Fruit fly (Drosophila melanogaster) whole organism, embryonic: Measurements from ENCODE around the gene CG6295.

Experiments used
- Ada2b ChIP-seq: fragments of 200-800 bp; sonication (Bioruptor generic); IDR thresholded peaks from 2 replicates; pipeline ENCODE4 v1.3.6; 2022; ENCODE audit warnings: missing biosample characterization, missing genetic modification characterization
- Aef1 ChIP-seq: fragments of 200-800 bp; sonication (Bioruptor generic); IDR thresholded peaks from 3 replicates; pipeline ENCODE4 v1.3.6; 2022; ENCODE audit warnings: missing biosample characterization, missing genetic modification characterization
- Atf6 ChIP-seq: fragments of 200-800 bp; sonication (Bioruptor generic); IDR thresholded peaks from 2 replicates; pipeline ENCODE4 v1.3.6; 2022; ENCODE audit warnings: missing biosample characterization, missing genetic modification characterization
- B-H1 ChIP-seq: fragments of 200-800 bp; sonication (Bioruptor generic); IDR thresholded peaks from 3 replicates; pipeline ENCODE4 v1.3.6; 2022; ENCODE audit warnings: missing biosample characterization, missing genetic modification characterization
- BtbVII ChIP-seq: fragments of 200-800 bp; sonication (Bioruptor generic); optimal IDR thresholded peaks from 3 replicates; lab custom pipeline; 2017; ENCODE audit warnings: missing biosample characterization, mild to moderate bottlenecking, missing genetic modification characterization
- CG11456 ChIP-seq: fragments of 200-800 bp; sonication (Bioruptor generic); IDR thresholded peaks from 3 replicates; pipeline ENCODE4 v1.3.6; 2022; ENCODE audit warnings: missing biosample characterization, missing genetic modification characterization
- CG11696 ChIP-seq: fragments of 200-800 bp; sonication (Bioruptor generic); IDR thresholded peaks from 2 replicates; pipeline ENCODE4 v1.3.6; 2022; ENCODE audit warnings: missing biosample characterization, missing genetic modification characterization
- CG12155 ChIP-seq: fragments of 200-800 bp; sonication (Bioruptor generic); optimal IDR thresholded peaks from 3 replicates; lab custom pipeline; 2016; ENCODE audit warnings: missing biosample characterization, missing genetic modification characterization
- CG12659 ChIP-seq: fragments of 200-800 bp; sonication (Bioruptor generic); optimal IDR thresholded peaks from 3 replicates; lab custom pipeline; 2017; ENCODE audit warnings: mild to moderate bottlenecking, missing biosample characterization, missing genetic modification reagents, missing genetic modification characterization
- CG12769 ChIP-seq: fragments of 200-800 bp; sonication (Bioruptor generic); optimal IDR thresholded peaks from 2 replicates; lab custom pipeline; 2019; ENCODE audit warnings: missing biosample characterization, mild to moderate bottlenecking, missing genetic modification characterization, moderate library complexity
- CG13296 ChIP-seq: fragments of 200-800 bp; sonication (Bioruptor generic); optimal IDR thresholded peaks from 3 replicates; lab custom pipeline; 2018; ENCODE audit warnings: missing biosample characterization, mild to moderate bottlenecking, missing genetic modification characterization
- CG14441 ChIP-seq: fragments of 200-800 bp; sonication (Bioruptor generic); IDR thresholded peaks from 2 replicates; pipeline ENCODE4 v1.3.6; 2022; ENCODE audit warnings: missing biosample characterization, missing genetic modification characterization
- CG14667 ChIP-seq: fragments of 200-800 bp; sonication (Bioruptor generic); IDR thresholded peaks from 2 replicates; pipeline ENCODE4 v1.3.6; 2022; ENCODE audit warnings: missing biosample characterization, missing genetic modification characterization
- CG15269 ChIP-seq: fragments of 200-800 bp; sonication (Bioruptor generic); optimal IDR thresholded peaks from 2 replicates; lab custom pipeline; 2018; ENCODE audit warnings: missing biosample characterization, mild to moderate bottlenecking, missing genetic modification characterization, moderate library complexity
- CG1603 ChIP-seq: fragments of 200-800 bp; sonication (Bioruptor generic); optimal IDR thresholded peaks from 2 replicates; lab custom pipeline; 2019; ENCODE audit warnings: missing biosample characterization, mild to moderate bottlenecking, missing genetic modification characterization, moderate library complexity
- CG17328 ChIP-seq: fragments of 200-800 bp; sonication (Bioruptor generic); IDR thresholded peaks from 2 replicates; pipeline ENCODE4 v1.3.6; 2022; ENCODE audit warnings: missing biosample characterization, missing genetic modification characterization
- CG18599 ChIP-seq: fragments of 200-800 bp; sonication (Bioruptor generic); optimal IDR thresholded peaks from 3 replicates; lab custom pipeline; 2017; ENCODE audit warnings: missing biosample characterization, missing genetic modification characterization, mild to moderate bottlenecking, moderate library complexity, missing genetic modification reagents
- CG2875 ChIP-seq: fragments of 200-800 bp; sonication (Bioruptor generic); optimal IDR thresholded peaks from 2 replicates; lab custom pipeline; 2017; ENCODE audit warnings: missing biosample characterization, mild to moderate bottlenecking, missing genetic modification characterization, missing genetic modification reagents
- CG31365 ChIP-seq: fragments of 200-800 bp; sonication (Bioruptor generic); optimal IDR thresholded peaks from 2 replicates; lab custom pipeline; 2018; ENCODE audit warnings: missing biosample characterization, mild to moderate bottlenecking, missing genetic modification characterization
- CG3726 ChIP-seq: fragments of 200-800 bp; sonication (Bioruptor generic); IDR thresholded peaks from 3 replicates; pipeline ENCODE4, ENCODE4 v1.3.6; 2022; ENCODE audit warnings: missing biosample characterization, missing genetic modification characterization
- CG4282 ChIP-seq: fragments of 200-800 bp; sonication (Bioruptor generic); optimal IDR thresholded peaks from 2 replicates; lab custom pipeline; 2016; ENCODE audit warnings: missing biosample characterization, missing genetic modification characterization
- Eip74EF ChIP-seq, 2 experiments: fragments of 200-800 bp in 1 of 2; fragments of >200 bp in 1 of 2; sonication (Bioruptor generic) in 1 of 2; optimal IDR thresholded peaks; 2 replicates each; lab custom pipeline; 2017 to 2019; ENCODE audit warnings: missing biosample characterization in 2 of 2, missing genetic modification characterization in 2 of 2, mild to moderate bottlenecking in 1 of 2, moderate library complexity in 1 of 2
- Gug ChIP-seq: fragments of 200-800 bp; sonication (Bioruptor generic); IDR thresholded peaks from 4 replicates; pipeline ENCODE4 v1.3.6; 2022; ENCODE audit warnings: missing biosample characterization, missing genetic modification characterization
- HLH3B ChIP-seq: fragments of 200-800 bp; sonication (Bioruptor generic); IDR thresholded peaks from 2 replicates; pipeline ENCODE4 v1.3.6; 2022; ENCODE audit warnings: missing biosample characterization, missing genetic modification characterization
- Hsf ChIP-seq: fragments of 200-800 bp; sonication (Bioruptor generic); optimal IDR thresholded peaks from 3 replicates; lab custom pipeline; 2016; ENCODE audit warnings: missing biosample characterization, missing genetic modification characterization
- Nf-YA ChIP-seq: fragments of 200-800 bp; sonication (Bioruptor generic); IDR thresholded peaks from 2 replicates; pipeline ENCODE4 v1.3.6; 2022; ENCODE audit warnings: missing biosample characterization, missing genetic modification characterization
- Rx ChIP-seq: fragments of 200-800 bp; sonication (Bioruptor generic); IDR thresholded peaks from 2 replicates; pipeline ENCODE4 v1.3.6; 2022; ENCODE audit warnings: missing biosample characterization, missing genetic modification characterization
- Ssrp ChIP-seq: fragments of 200-800 bp; sonication (Bioruptor generic); optimal IDR thresholded peaks from 2 replicates; lab custom pipeline; 2018; ENCODE audit warnings: missing biosample characterization, mild to moderate bottlenecking, missing genetic modification characterization, moderate library complexity
- chm ChIP-seq: fragments of 200-800 bp; sonication (Bioruptor generic); IDR thresholded peaks from 2 replicates; pipeline ENCODE4 v1.3.6; 2022; ENCODE audit warnings: missing biosample characterization, missing genetic modification characterization
- danr ChIP-seq: fragments of 200-800 bp; sonication (Bioruptor generic); IDR thresholded peaks from 2 replicates; pipeline ENCODE4 v1.3.6; 2022; ENCODE audit warnings: missing biosample characterization, missing genetic modification characterization
- esg ChIP-seq: fragments of 200-800 bp; sonication (Bioruptor generic); conservative IDR thresholded peaks from 2 replicates; pipeline ENCODE4 v1.3.6; 2022; ENCODE audit warnings: missing biosample characterization, missing genetic modification characterization
- fd3F ChIP-seq: fragments of 200-800 bp; sonication (Bioruptor generic); optimal IDR thresholded peaks from 2 replicates; lab custom pipeline; 2018; ENCODE audit warnings: missing biosample characterization, mild to moderate bottlenecking, missing genetic modification characterization, moderate library complexity
- gem ChIP-seq: fragments of 200-800 bp; sonication (Bioruptor generic); optimal IDR thresholded peaks from 2 replicates; lab custom pipeline; 2019; ENCODE audit warnings: missing biosample characterization, mild to moderate bottlenecking, missing genetic modification characterization, moderate library complexity
- gsb ChIP-seq: fragments of 200-800 bp; sonication (Bioruptor generic); IDR thresholded peaks from 2 replicates; pipeline ENCODE4 v1.3.6; 2022; ENCODE audit warnings: missing biosample characterization, missing genetic modification characterization
- gsb-n ChIP-seq: fragments of 200-800 bp; sonication (Bioruptor generic); optimal IDR thresholded peaks from 3 replicates; lab custom pipeline; 2018; ENCODE audit warnings: missing biosample characterization, mild to moderate bottlenecking, missing genetic modification characterization
- pan ChIP-seq, 4 experiments: fragments of >200 bp in 3 of 4; fragments of 200-800 bp in 1 of 4; sonication (Bioruptor generic) in 1 of 4; optimal IDR thresholded peaks in 3 of 4; IDR thresholded peaks in 1 of 4; 2 replicates each; pipeline versions ENCODE4 v1.3.6 to Lab custom; 2017 to 2022; ENCODE audit warnings: missing biosample characterization in 2 of 4, missing genetic modification characterization in 2 of 4, mixed read lengths in 1 of 4
- pfk ChIP-seq: fragments of 200-800 bp; sonication (Bioruptor generic); optimal IDR thresholded peaks from 2 replicates; lab custom pipeline; 2018; ENCODE audit warnings: missing biosample characterization, mild to moderate bottlenecking, missing genetic modification characterization, moderate library complexity
- phol ChIP-seq: fragments of 200-800 bp; sonication (Bioruptor generic); optimal IDR thresholded peaks from 3 replicates; lab custom pipeline; 2018; ENCODE audit warnings: missing biosample characterization, mild to moderate bottlenecking, missing genetic modification characterization, moderate library complexity
- pnt ChIP-seq: fragments of 200-800 bp; sonication (Bioruptor generic); optimal IDR thresholded peaks from 3 replicates; lab custom pipeline; 2016; ENCODE audit warnings: missing biosample characterization, missing genetic modification characterization
- prd ChIP-seq, 3 experiments: fragments of >200 bp in 2 of 3; fragments of 200-800 bp in 1 of 3; sonication (Bioruptor generic) in 1 of 3; optimal IDR thresholded peaks in 2 of 3; IDR thresholded peaks in 1 of 3; 2 replicates in 2 of 3; 3 replicates in 1 of 3; pipeline versions ENCODE4 v1.3.6 to Lab custom; 2017 to 2022; ENCODE audit warnings: missing biosample characterization in 1 of 3, missing genetic modification characterization in 1 of 3
- ranshi ChIP-seq: fragments of 200-800 bp; sonication (Bioruptor generic); IDR thresholded peaks from 2 replicates; pipeline ENCODE4 v1.3.6; 2022; ENCODE audit warnings: missing biosample characterization, missing genetic modification characterization
- repo ChIP-seq: fragments of 200-800 bp; sonication (Bioruptor generic); optimal IDR thresholded peaks from 2 replicates; lab custom pipeline; 2016; ENCODE audit warnings: missing biosample characterization, missing genetic modification characterization
- sisA ChIP-seq: fragments of 200-800 bp; sonication (Bioruptor generic); IDR thresholded peaks from 2 replicates; pipeline ENCODE4 v1.3.6; 2022; ENCODE audit warnings: missing biosample characterization, missing genetic modification characterization
- sob ChIP-seq: fragments of 200-800 bp; sonication (Bioruptor generic); IDR thresholded peaks from 2 replicates; pipeline ENCODE4 v1.3.6; 2022; ENCODE audit warnings: missing biosample characterization, missing genetic modification characterization
- tap ChIP-seq: fragments of 200-800 bp; optimal IDR thresholded peaks from 3 replicates; lab custom pipeline; 2019; ENCODE audit warnings: missing biosample characterization, mild to moderate bottlenecking, missing genetic modification characterization, moderate library complexity
- tio ChIP-seq: fragments of 200-800 bp; sonication (Bioruptor generic); optimal IDR thresholded peaks from 2 replicates; lab custom pipeline; 2017; ENCODE audit warnings: missing biosample characterization, missing genetic modification characterization, inconsistent platforms
- vvl ChIP-seq: fragments of 200-800 bp; sonication (Bioruptor generic); IDR thresholded peaks from 2 replicates; pipeline ENCODE4 v1.3.6; 2022; ENCODE audit warnings: missing biosample characterization, missing genetic modification characterization

CG6295 gene

dm6 chr3R:26967587-26968312 lies 39.1 kb downstream of the CG6295 start (continued):
- peak; percentile 37 for TF ChIP-seq B-H1 (GFP tag; lab: Robert Waterston, UW)
- TF ChIP-seq CG11696 (GFP tag; lab: Robert Waterston, UW) = peak; percentile 9; the same call in 1 of the 2 replicates
- no peak for TF ChIP-seq pfk (GFP tag; lab: Kevin White, UChicago)
- peak; percentile 6; the same call in 1 of the 2 replicates for TF ChIP-seq Nf-YA
- peak; percentile 51; the same call in 1 of the 2 replicates for TF ChIP-seq chm (GFP tag; lab: Robert Waterston, UW)
- 0 out of 2 replicates have a peak, but pooled peaks have one; percentile 35 for TF ChIP-seq CG14441 (GFP tag; lab: Robert Waterston, UW)
- TF ChIP-seq CG14667 = peak; percentile 45
- TF ChIP-seq fd3F (GFP tag; lab: Kevin White, UChicago) = no peak
- peak; percentile 5 for TF ChIP-seq tio (GFP tag; lab: Kevin White, UChicago)
- TF ChIP-seq sisA (GFP tag; lab: Robert Waterston, UW) = peak; percentile 24; the same call in 1 of the 2 replicates
- peak; percentile 2 for TF ChIP-seq CG1603
- TF ChIP-seq tap (tag; lab: Kevin White, UChicago) = peak; percentile 29
- peak; percentile 48 for TF ChIP-seq Ssrp (tag; lab: Kevin White, UChicago)
- TF ChIP-seq CG13296 = peak; percentile 32
- TF ChIP-seq Rx (GFP tag; lab: Robert Waterston, UW) = 0 out of 2 replicates have a peak, but pooled peaks have one; percentile 4
- peak; percentile 29; the same call in 2 of the 4 replicates for TF ChIP-seq Gug
- TF ChIP-seq CG17328 (GFP tag; lab: Robert Waterston, UW) = 0 out of 2 replicates have a peak, but pooled peaks have one; percentile 21
- TF ChIP-seq CG12659 (GFP tag; lab: Kevin White, UChicago) = peak; percentile 31
- TF ChIP-seq Atf6 = peak; percentile 48; the same call in 1 of the 2 replicates
- TF ChIP-seq Eip74EF (GFP tag; optimal IDR thresholded peaks at IDR 0.05; lab: Kevin White, UChicago) = peak in 1 of 2 experiments; percentile 25
- TF ChIP-seq CG31365 (tag; lab: Kevin White, UChicago) = no peak
- peak; percentile 25; the same call in 1 of the 2 replicates for TF ChIP-seq sob (GFP tag; lab: Robert Waterston, UW)
- peak; percentile 56 for TF ChIP-seq CG15269 (tag; lab: Kevin White, UChicago)
- peak; percentile 59 for TF ChIP-seq CG4282 (GFP tag; lab: Kevin White, UChicago)
- TF ChIP-seq HLH3B = peak; percentile 36; the same call in 1 of the 2 replicates
- peak; percentile 36 for TF ChIP-seq phol (tag; lab: Kevin White, UChicago)
- TF ChIP-seq CG12155 = peak; percentile 21
- peak; percentile 40 for TF ChIP-seq Aef1 (GFP tag; lab: Robert Waterston, UW)
- TF ChIP-seq danr = no peak
- peak; percentile 59; the same call in 1 of the 2 replicates for TF ChIP-seq Ada2b (GFP tag; lab: Robert Waterston, UW)
- TF ChIP-seq pan (optimal IDR thresholded peaks at IDR 0.05; lab: Kevin White, UChicago) = no peak
- TF ChIP-seq pan (GFP tag; optimal IDR thresholded peaks at IDR 0.05 in 1 of 2, IDR thresholded peaks at IDR 0.05 in 1 of 2) = peak in 1 of 2 experiments; percentile 24
- peak; percentile 32; the same call in 1 of the 2 replicates for TF ChIP-seq ranshi
- no peak for TF ChIP-seq prd (optimal IDR thresholded peaks at IDR 0.05; lab: Kevin White, UChicago)
- TF ChIP-seq prd (GFP tag; IDR thresholded peaks at IDR 0.05; lab: Robert Waterston, UW) = peak; percentile 47; the same call in 2 of the 3 replicates
- TF ChIP-seq BtbVII (GFP tag; lab: Kevin White, UChicago) = no peak
- peak; percentile 19 for TF ChIP-seq CG18599
- no peak for TF ChIP-seq repo
- TF ChIP-seq pnt (GFP tag; lab: Kevin White, UChicago) = no peak
- peak; percentile 43 for TF ChIP-seq gsb (GFP tag; lab: Robert Waterston, UW)
- TF ChIP-seq gsb-n (tag; lab: Kevin White, UChicago) = no peak
- TF ChIP-seq CG11456 (GFP tag; lab: Robert Waterston, UW) = peak; percentile 34; the same call in 1 of the 3 replicates
- peak; percentile 28 for TF ChIP-seq CG12769 (tag; lab: Kevin White, UChicago)
- peak; percentile 56 for TF ChIP-seq gem (tag; lab: Kevin White, UChicago)
- no peak for TF ChIP-seq Hsf (GFP tag; lab: Kevin White, UChicago)
- TF ChIP-seq CG3726 (GFP tag; lab: Robert Waterston, UW) = 0 out of 3 replicates have a peak, but pooled peaks have one; percentile 24
- TF ChIP-seq CG2875 (GFP tag; lab: Kevin White, UChicago) = no peak
- TF ChIP-seq esg (GFP tag; lab: Robert Waterston, UW) = peak; percentile 30; the same call in 1 of the 2 replicates
- TF ChIP-seq vvl (GFP tag; lab: Robert Waterston, UW) = peak; percentile 67
